Worm (Caenorhabditis elegans) whole organism, young adult: ENCODE results near the gene F11A10.6.

Experiments
- B0261.1 ChIP-seq: sonication (generic microtip); optimal IDR thresholded peaks from 2 replicates; lab custom pipeline; 2016; ENCODE audit warnings: mild to moderate bottlenecking, missing genetic modification characterization, moderate library complexity, missing compliant biosample characterization
- F49E8.2 ChIP-seq: sonication (generic microtip); optimal IDR thresholded peaks from 3 replicates; lab custom pipeline; 2017; ENCODE audit warnings: missing genetic modification characterization, mild to moderate bottlenecking, missing compliant biosample characterization, antibody characterized with exemption, moderate library complexity; ENCODE audit not compliant: insufficient read depth
- bed-2 ChIP-seq: fragments of 200-800 bp; sonication (Bioruptor generic); IDR thresholded peaks from 2 replicates; pipeline ENCODE4 v1.3.6; 2022; ENCODE audit warnings: missing genetic modification reagents, missing genetic modification characterization, missing compliant biosample characterization
- dox-1 ChIP-seq: fragments of 200-800 bp; sonication (Bioruptor generic); IDR thresholded peaks from 2 replicates; pipeline ENCODE4 v1.3.6; 2022; ENCODE audit warnings: missing genetic modification reagents, missing genetic modification characterization, missing compliant biosample characterization
- ekl-4 ChIP-seq: fragments of 200-800 bp; sonication (Bioruptor generic); IDR thresholded peaks from 2 replicates; pipeline ENCODE4 v1.3.6; 2022; ENCODE audit warnings: missing genetic modification reagents, missing genetic modification characterization, missing compliant biosample characterization
- lin-26 ChIP-seq: fragments of 200-800 bp; sonication (Bioruptor generic); IDR thresholded peaks from 2 replicates; pipeline ENCODE4 v1.3.6; 2022; ENCODE audit warnings: missing genetic modification reagents, missing genetic modification characterization, missing compliant biosample characterization
- madf-10 ChIP-seq: sonication (generic microtip); optimal IDR thresholded peaks from 2 replicates; lab custom pipeline; 2016; ENCODE audit warnings: mild to moderate bottlenecking, missing genetic modification characterization, missing compliant biosample characterization
- mel-28 ChIP-seq: sonication (generic microtip); optimal IDR thresholded peaks from 2 replicates; lab custom pipeline; 2016; ENCODE audit warnings: borderline replicate concordance, mild to moderate bottlenecking, missing genetic modification characterization, missing compliant biosample characterization
- nfya-1 ChIP-seq: sonication (generic microtip); optimal IDR thresholded peaks from 2 replicates; lab custom pipeline; 2017; ENCODE audit warnings: antibody characterized with exemption, missing compliant biosample characterization, missing genetic modification characterization, borderline replicate concordance; ENCODE audit not compliant: insufficient read depth
- snpc-1.3 ChIP-seq: sonication (generic microtip); optimal IDR thresholded peaks from 2 replicates; lab custom pipeline; 2017; ENCODE audit warnings: missing genetic modification characterization, mild to moderate bottlenecking, missing compliant biosample characterization, antibody characterized with exemption, moderate library complexity, missing genotype, missing genetic modification reagents; ENCODE audit not compliant: insufficient read depth
- unc-62 ChIP-seq: fragments of 150-350 bp; optimal IDR thresholded peaks from 2 replicates; lab custom pipeline; 2014; ENCODE audit warnings: missing biosample characterization, missing genetic modification reagents, missing genetic modification characterization

DNA sequence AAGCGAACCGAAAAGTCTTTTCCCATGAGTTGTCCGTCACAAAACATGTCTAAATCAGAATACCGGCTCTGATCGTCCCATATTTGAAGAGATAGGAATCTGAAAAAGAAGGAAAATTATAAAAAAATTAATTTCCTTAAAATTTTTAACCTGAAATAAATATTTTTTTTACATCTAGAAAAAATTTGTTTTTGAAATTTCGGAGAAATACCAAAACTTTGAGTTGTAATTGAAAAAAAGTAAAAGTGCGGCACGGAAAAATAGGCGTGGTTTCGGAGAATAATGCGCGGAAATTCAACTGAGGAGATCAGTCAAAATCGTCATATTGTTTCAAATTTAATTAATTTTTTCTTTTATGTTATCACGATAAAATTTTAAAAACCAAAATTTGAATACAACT lies at the start of gene F11A10.6:
- no peak for TF ChIP-seq mel-28 (tag; lab: Kevin White, UChicago)
- TF ChIP-seq F49E8.2 (tag; lab: Kevin White, UChicago) = no peak
- TF ChIP-seq madf-10 = no peak
- TF ChIP-seq nfya-1 (tag; lab: Kevin White, UChicago) = no peak
- TF ChIP-seq ekl-4 (GFP tag; lab: Robert Waterston, UW) = no peak
- TF ChIP-seq dox-1 = no peak
- TF ChIP-seq B0261.1 (tag; lab: Kevin White, UChicago) = no peak
- TF ChIP-seq snpc-1.3 = no peak
- TF ChIP-seq unc-62 = no peak
- no peak for TF ChIP-seq lin-26 (GFP tag; lab: Robert Waterston, UW)
- no peak for TF ChIP-seq bed-2 (GFP tag; lab: Robert Waterston, UW)
